Worm (Caenorhabditis elegans) whole organism, L1 larva: ENCODE results near the gene mop-25.1.

Source experiments
- C16A3.4 ChIP-seq: fragments of 150-350 bp; optimal IDR thresholded peaks from 2 replicates; lab custom pipeline; 2014; ENCODE audit warnings: missing biosample characterization, missing genetic modification characterization
- ama-1 ChIP-seq: fragments of 150-350 bp; optimal IDR thresholded peaks from 2 replicates; lab custom pipeline; 2014
- blmp-1 ChIP-seq: fragments of 150-350 bp; optimal IDR thresholded peaks from 2 replicates; lab custom pipeline; 2014; ENCODE audit warnings: missing biosample characterization, missing genetic modification characterization
- ceh-63 ChIP-seq: fragments of 200-800 bp; sonication (Bioruptor generic); optimal IDR thresholded peaks from 2 replicates; lab custom pipeline; 2018; ENCODE audit warnings: mild to moderate bottlenecking, missing genetic modification characterization, missing compliant biosample characterization
- elt-2 ChIP-seq: sonication (generic microtip); optimal IDR thresholded peaks from 2 replicates; lab custom pipeline; 2016; ENCODE audit warnings: missing genetic modification characterization, mild to moderate bottlenecking, inconsistent platforms, missing compliant biosample characterization, missing genetic modification reagents
- hlh-17 ChIP-seq: fragments of 200-800 bp; sonication (Bioruptor generic); optimal IDR thresholded peaks from 2 replicates; lab custom pipeline; 2018; ENCODE audit warnings: missing genetic modification characterization, mild to moderate bottlenecking, missing compliant biosample characterization, moderate library complexity, borderline replicate concordance
- lin-14 ChIP-seq: fragments of 200-800 bp; sonication (Bioruptor generic); optimal IDR thresholded peaks from 2 replicates; lab custom pipeline; 2018; ENCODE audit warnings: mild to moderate bottlenecking, missing genetic modification characterization, moderate library complexity, missing compliant biosample characterization
- mdl-1 ChIP-seq, 2 experiments: fragments of 150-350 bp; optimal IDR thresholded peaks; 2 replicates each; lab custom pipeline; 2014 to 2017; ENCODE audit warnings: missing biosample characterization in 2 of 2, missing genetic modification characterization in 2 of 2, inconsistent platforms in 1 of 2
- nhr-11 ChIP-seq: fragments of 150-350 bp; optimal IDR thresholded peaks from 2 replicates; lab custom pipeline; 2014; ENCODE audit warnings: missing biosample characterization, missing genetic modification characterization
- nhr-76 ChIP-seq: sonication (generic microtip); optimal IDR thresholded peaks from 2 replicates; lab custom pipeline; 2017; ENCODE audit warnings: missing biosample characterization, missing genetic modification characterization
- sptf-1 ChIP-seq: fragments of 150-350 bp; optimal IDR thresholded peaks from 2 replicates; lab custom pipeline; 2014; ENCODE audit warnings: missing biosample characterization, missing genetic modification characterization
- unc-130 ChIP-seq: fragments of 150-350 bp; optimal IDR thresholded peaks from 2 replicates; lab custom pipeline; 2017; ENCODE audit warnings: missing biosample characterization, missing genetic modification characterization, inconsistent platforms
- ztf-11 ChIP-seq, 2 experiments: sonication (generic microtip); optimal IDR thresholded peaks; 2 replicates each; lab custom pipeline; 2016 to 2017; ENCODE audit warnings: missing genetic modification characterization in 2 of 2, missing biosample characterization in 1 of 2, missing compliant biosample characterization in 1 of 2

DNA sequence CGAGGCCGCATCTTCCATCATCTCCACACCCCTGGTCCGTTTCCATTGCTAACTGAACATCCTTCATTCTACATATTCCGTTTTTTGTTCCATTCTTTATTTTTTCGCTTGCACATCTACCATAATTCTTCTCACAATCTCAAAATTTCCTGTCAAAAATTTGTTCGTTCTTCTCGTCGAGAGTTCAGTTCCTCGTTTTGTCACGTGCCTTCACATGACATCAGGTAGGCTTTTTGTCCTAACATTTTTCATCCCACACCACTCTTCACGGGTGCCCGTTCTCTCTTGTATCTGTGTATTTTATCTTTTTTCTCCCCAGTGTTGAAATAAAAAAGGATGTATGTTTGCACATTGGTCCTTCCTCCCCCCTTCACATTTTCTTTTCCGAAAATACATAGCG is 21.5 kb upstream of the mop-25.1 start:
- TF ChIP-seq ceh-63 (GFP tag; lab: Kevin White, UChicago) (no peak), nhr-76 (no peak), ama-1 (lab: Kevin White, UChicago) (no peak), unc-130 (tag; lab: Kevin White, UChicago) (no peak), sptf-1 (no peak), ztf-11 (tag; optimal IDR thresholded peaks at IDR 0.05; lab: Kevin White, UChicago) (no peak), elt-2 (tag; lab: Kevin White, UChicago) (no peak), hlh-17 (GFP tag; lab: Kevin White, UChicago) (no peak), C16A3.4 (no peak), blmp-1 (tag; lab: Kevin White, UChicago) (no peak), lin-14 (GFP tag; lab: Kevin White, UChicago) (peak; percentile 44), mdl-1 (tag; optimal IDR thresholded peaks at IDR 0.05; lab: Kevin White, UChicago) (peak in 1 of 2 experiments; percentile 3), nhr-11 (tag; lab: Kevin White, UChicago) (no peak)
